Worm (Caenorhabditis elegans): ENCODE results near the gene tyr-2.

Gene tyr-2

DNA sequence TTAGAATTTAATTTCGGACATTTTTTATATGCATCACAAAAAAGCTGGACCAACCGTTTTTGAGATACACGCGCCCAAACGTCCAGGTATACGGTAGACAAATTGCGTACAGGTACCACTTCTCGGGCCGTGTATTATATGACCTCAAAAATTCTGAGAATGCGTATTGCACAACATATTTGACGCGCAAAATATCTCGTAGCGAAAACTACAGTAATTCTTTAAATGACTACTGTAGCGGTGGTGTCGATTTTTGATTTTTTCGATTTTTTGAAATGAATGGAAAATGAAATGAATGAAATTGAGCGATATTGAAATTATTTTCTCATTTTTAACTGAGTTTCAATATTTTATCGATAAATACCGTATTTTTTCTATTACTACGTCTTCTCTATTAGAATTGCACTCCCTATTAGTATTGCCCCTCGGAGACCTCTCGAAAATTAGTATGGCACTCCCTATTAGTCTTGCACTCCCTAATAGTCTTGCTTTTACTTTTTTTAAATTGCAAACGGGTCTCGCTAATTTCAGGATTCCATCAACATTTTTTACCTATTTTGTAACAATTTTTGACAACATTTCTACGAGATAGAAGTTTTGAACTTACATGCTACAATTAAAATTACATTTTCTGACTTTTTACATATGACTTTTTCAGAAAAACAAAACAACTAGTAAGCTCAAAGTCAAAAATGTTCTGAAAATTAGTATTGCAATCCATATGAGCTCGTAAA lies 35.5 kb downstream of the tyr-2 start:
- TF ChIP-seq cey-2 (tag; optimal IDR thresholded peaks at IDR 0.05; ENCODE audit: borderline replicate concordance, insufficient read depth) (no peak), snpc-4 (tag; optimal IDR thresholded peaks at IDR 0.05) (no peak), nhr-10 (tag; optimal IDR thresholded peaks at IDR 0.05) (no peak), mdl-1 (tag; optimal IDR thresholded peaks at IDR 0.05) (no peak), zip-2 (tag; optimal IDR thresholded peaks at IDR 0.05) (no peak), ces-1 (GFP tag; optimal IDR thresholded peaks at IDR 0.05) (no peak), T26A8.4 (GFP tag; IDR thresholded peaks at IDR 0.05) (no peak), Y75B8A.6 (GFP tag; IDR thresholded peaks at IDR 0.05) (no peak), nhr-48 (tag; optimal IDR thresholded peaks at IDR 0.05) (no peak), unc-62 (GFP tag; optimal IDR thresholded peaks at IDR 0.05 in 1 of 2) (peak in 1 of 2 experiments; percentile 95), unc-62 (tag; optimal IDR thresholded peaks at IDR 0.05) (no peak), lin-13 (GFP tag; optimal IDR thresholded peaks at IDR 0.05) (no peak), nhr-76 (tag; optimal IDR thresholded peaks at IDR 0.05) (no peak), mes-2 (tag; optimal IDR thresholded peaks at IDR 0.05; ENCODE audit: poor library complexity, severe bottlenecking) (peak; percentile 39), saeg-2 (GFP tag; IDR thresholded peaks at IDR 0.05) (no peak)

DNA sequence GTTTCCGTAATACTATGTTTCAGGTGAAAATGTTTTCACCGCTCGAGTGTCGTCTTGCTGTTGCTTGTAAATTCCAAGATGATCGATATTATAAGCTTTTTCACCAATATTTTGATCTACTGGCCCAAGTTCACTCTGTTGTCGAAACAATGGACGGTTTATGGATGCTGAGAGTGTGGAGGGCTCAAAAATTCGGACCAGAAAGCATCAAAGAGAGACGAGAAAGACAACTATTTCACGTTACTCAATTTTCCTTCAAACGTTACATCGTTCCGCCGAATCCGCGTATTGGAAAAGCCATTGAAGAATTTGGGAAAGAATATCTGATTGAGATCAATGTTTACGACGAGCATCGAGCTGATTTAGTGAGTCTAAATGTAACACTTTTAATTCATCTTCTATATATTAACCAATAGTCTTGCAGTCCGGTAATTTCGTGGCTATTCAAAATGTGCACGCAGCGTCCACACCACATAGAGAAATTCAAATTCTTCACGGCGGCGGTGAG lies 36.2 kb downstream of the tyr-2 start, which contains the start of gene pot-3:
pot-3 (plus strand) TSS at position 17 of the 508 bp plus-strand sequence.
- TF ChIP-seq mes-2 (tag; optimal IDR thresholded peaks at IDR 0.05; ENCODE audit: poor library complexity, severe bottlenecking) (peak; percentile 45), duxl-1 (tag; optimal IDR thresholded peaks at IDR 0.05; ENCODE audit: poor library complexity) (peak; percentile 47), tra-1 (GFP tag; IDR thresholded peaks at IDR 0.05) (no peak), unc-130 (GFP tag; optimal IDR thresholded peaks at IDR 0.05) (no peak), lin-13 (GFP tag; optimal IDR thresholded peaks at IDR 0.05) (no peak), lin-15B (tag; optimal IDR thresholded peaks at IDR 0.05) (no peak), unc-62 (GFP tag; optimal IDR thresholded peaks at IDR 0.05 in 1 of 2) (peak in 1 of 2 experiments; percentile 79), unc-62 (tag; optimal IDR thresholded peaks at IDR 0.05) (no peak), nhr-111 (GFP tag; optimal IDR thresholded peaks at IDR 0.05) (no peak)

Measured in whole organism, L4 larva.